Worm (Caenorhabditis elegans): ENCODE measurements around the gene msp-79.

- TF ChIP-seq F16B12.6 (tag; optimal IDR thresholded peaks at IDR 0.05) (no peak), nhr-76 (tag; optimal IDR thresholded peaks at IDR 0.05) (no peak), mef-2 (tag; optimal IDR thresholded peaks at IDR 0.05) (no peak)
Observed at ce11 chrIV:9744905-9745304, 22.0 kb downstream of the msp-79 start, which contains the start of gene C28D4.4.

Measured in whole organism, L1 larva.